Worm (Caenorhabditis elegans) whole organism, L4 larva: ENCODE data around the gene T23F11.11.

Experiments
- D1046.2 ChIP-seq: fragments of 200-800 bp; sonication (Bioruptor generic); IDR thresholded peaks from 2 replicates; pipeline ENCODE4 v1.3.6; 2022; ENCODE audit warnings: missing genetic modification characterization, missing compliant biosample characterization
- F37D6.2 ChIP-seq: sonication (generic microtip); optimal IDR thresholded peaks from 2 replicates; lab custom pipeline; 2016; ENCODE audit warnings: mild to moderate bottlenecking, missing genetic modification characterization, missing compliant biosample characterization
- F44E2.7 ChIP-seq: fragments of 200-800 bp; sonication (Bioruptor generic); IDR thresholded peaks from 2 replicates; pipeline ENCODE4 v2.1.2; 2022; ENCODE audit warnings: missing genetic modification characterization, missing compliant biosample characterization
- Y105C5A.15 ChIP-seq: fragments of 200-800 bp; sonication (Bioruptor generic); IDR thresholded peaks from 2 replicates; pipeline ENCODE4 v1.3.6; 2022; ENCODE audit warnings: missing genetic modification characterization, missing compliant biosample characterization
- Y75B8A.6 ChIP-seq: fragments of 200-800 bp; sonication (Bioruptor generic); IDR thresholded peaks from 2 replicates; pipeline ENCODE4 v1.3.6; 2022; ENCODE audit warnings: missing genetic modification reagents, missing genetic modification characterization, missing compliant biosample characterization
- ZK337.2 ChIP-seq: fragments of 200-800 bp; sonication (Bioruptor generic); IDR thresholded peaks from 2 replicates; pipeline ENCODE4 v1.3.6; 2022; ENCODE audit warnings: missing genetic modification reagents, missing genetic modification characterization, missing compliant biosample characterization
- aha-1 ChIP-seq: fragments of 150-350 bp; peaks from one replicate; lab custom pipeline; 2014; ENCODE audit warnings: missing biosample characterization, missing genetic modification characterization
- ceh-62 ChIP-seq: sonication (generic microtip); optimal IDR thresholded peaks from 2 replicates; lab custom pipeline; 2017; ENCODE audit warnings: missing biosample characterization, missing genetic modification characterization
- ceh-82 ChIP-seq: sonication (generic microtip); optimal IDR thresholded peaks from 2 replicates; lab custom pipeline; 2017; ENCODE audit warnings: missing biosample characterization, missing genetic modification characterization
- ces-1 ChIP-seq: fragments of 150-350 bp; sonication (generic microtip); optimal IDR thresholded peaks from 4 replicates; lab custom pipeline; 2014; ENCODE audit warnings: missing biosample characterization, missing genetic modification reagents, missing genetic modification characterization
- ctbp-1 ChIP-seq: fragments of 200-800 bp; sonication (Bioruptor generic); IDR thresholded peaks from 2 replicates; pipeline ENCODE4 v1.3.6; 2022; ENCODE audit warnings: missing genetic modification reagents, missing genetic modification characterization, missing compliant biosample characterization
- daf-19 ChIP-seq: fragments of 200-800 bp; sonication (Bioruptor generic); conservative IDR thresholded peaks from 2 replicates; pipeline ENCODE4 v1.3.6; 2022; ENCODE audit warnings: missing genetic modification characterization, missing compliant biosample characterization
- daf-8 ChIP-seq: fragments of 200-800 bp; sonication (Bioruptor generic); IDR thresholded peaks from 2 replicates; pipeline ENCODE4 v1.3.6; 2022; ENCODE audit warnings: missing genetic modification characterization, missing compliant biosample characterization
- dmd-6 ChIP-seq: fragments of 200-800 bp; sonication (Bioruptor generic); IDR thresholded peaks from 2 replicates; pipeline ENCODE4 v1.3.6; 2022; ENCODE audit warnings: missing genetic modification reagents, missing genetic modification characterization, missing compliant biosample characterization
- dmd-9 ChIP-seq: fragments of 200-800 bp; sonication (Bioruptor generic); IDR thresholded peaks from 2 replicates; pipeline ENCODE4 v1.3.6; 2022; ENCODE audit warnings: missing genetic modification reagents, missing genetic modification characterization, missing compliant biosample characterization
- dve-1 ChIP-seq: sonication (generic microtip); optimal IDR thresholded peaks from 2 replicates; lab custom pipeline; 2017; ENCODE audit warnings: antibody characterized with exemption, mild to moderate bottlenecking, missing genetic modification characterization, missing compliant biosample characterization; ENCODE audit not compliant: insufficient read depth
- hif-1 ChIP-seq, 2 experiments: sonication (generic microtip); optimal IDR thresholded peaks; 2 replicates each; lab custom pipeline; 2016 to 2017; ENCODE audit warnings: missing compliant biosample characterization in 2 of 2, missing genetic modification characterization in 2 of 2, missing genetic modification reagents in 2 of 2, missing genotype in 2 of 2, mild to moderate bottlenecking in 1 of 2
- hlh-11 ChIP-seq: fragments of 200-800 bp; sonication (Bioruptor generic); optimal IDR thresholded peaks from 2 replicates; lab custom pipeline; 2018; ENCODE audit warnings: mild to moderate bottlenecking, missing genetic modification characterization, missing compliant biosample characterization
- hlh-30 ChIP-seq: sonication (generic microtip); optimal IDR thresholded peaks from 2 replicates; lab custom pipeline; 2017; ENCODE audit warnings: antibody characterized with exemption, mild to moderate bottlenecking, missing genetic modification characterization, missing compliant biosample characterization; ENCODE audit not compliant: insufficient read depth
- lin-1 ChIP-seq: fragments of 200-800 bp; sonication (Bioruptor generic); IDR thresholded peaks from 2 replicates; pipeline ENCODE4 v1.3.6; 2022; ENCODE audit warnings: missing genetic modification reagents, missing genetic modification characterization, missing compliant biosample characterization
- lin-13 ChIP-seq: fragments of 150-350 bp; optimal IDR thresholded peaks from 2 replicates; lab custom pipeline; 2014; ENCODE audit warnings: missing biosample characterization, missing genetic modification reagents, missing genetic modification characterization
- lsy-2 ChIP-seq, 2 experiments: fragments of 150-350 bp in 1 of 2; sonication (generic microtip) in 1 of 2; optimal IDR thresholded peaks; 2 replicates each; lab custom pipeline; 2014 to 2017; ENCODE audit warnings: missing biosample characterization in 2 of 2, missing genetic modification characterization in 2 of 2
- mdt-29 ChIP-seq: fragments of 200-800 bp; sonication (Bioruptor generic); IDR thresholded peaks from 2 replicates; pipeline ENCODE4 v1.3.6; 2022; ENCODE audit warnings: missing genetic modification reagents, missing genetic modification characterization, missing compliant biosample characterization
- mep-1 ChIP-seq: fragments of 150-350 bp; sonication (generic microtip); optimal IDR thresholded peaks from 3 replicates; lab custom pipeline; 2014; ENCODE audit warnings: missing biosample characterization, missing genetic modification characterization
- mxl-2 ChIP-seq: fragments of 200-800 bp; sonication (Bioruptor generic); conservative IDR thresholded peaks from 2 replicates; pipeline ENCODE4 v1.3.6; 2022; ENCODE audit warnings: missing genetic modification reagents, missing genetic modification characterization, missing compliant biosample characterization
- mxl-3 ChIP-seq: fragments of 200-800 bp; sonication (Bioruptor generic); optimal IDR thresholded peaks from 2 replicates; lab custom pipeline; 2018; ENCODE audit warnings: mild to moderate bottlenecking, missing genetic modification characterization, missing compliant biosample characterization
- nhr-11 ChIP-seq: fragments of 150-350 bp; optimal IDR thresholded peaks from 2 replicates; lab custom pipeline; 2014; ENCODE audit warnings: missing biosample characterization, missing genetic modification characterization
- nhr-111 ChIP-seq: fragments of 200-800 bp; sonication (Bioruptor generic); optimal IDR thresholded peaks from 2 replicates; lab custom pipeline; 2018; ENCODE audit warnings: mild to moderate bottlenecking, missing genetic modification characterization, missing compliant biosample characterization
- nhr-25 ChIP-seq: sonication (generic microtip); optimal IDR thresholded peaks from 2 replicates; lab custom pipeline; 2017; ENCODE audit warnings: missing genetic modification characterization, mild to moderate bottlenecking, missing compliant biosample characterization, antibody characterized with exemption, moderate library complexity, borderline replicate concordance; ENCODE audit not compliant: insufficient read depth
- nhr-28 ChIP-seq: fragments of 150-350 bp; optimal IDR thresholded peaks from 2 replicates; lab custom pipeline; 2014; ENCODE audit warnings: missing biosample characterization, missing genetic modification characterization
- nhr-42 ChIP-seq: fragments of 200-800 bp; sonication (Bioruptor generic); IDR thresholded peaks from 2 replicates; pipeline ENCODE4 v1.3.6; 2022; ENCODE audit warnings: missing genetic modification characterization, missing compliant biosample characterization
- rbr-2 ChIP-seq: sonication (generic microtip); optimal IDR thresholded peaks from 2 replicates; lab custom pipeline; 2016; ENCODE audit warnings: missing genotype, missing genetic modification characterization, missing compliant biosample characterization
- skn-1 ChIP-seq: fragments of 150-350 bp; optimal IDR thresholded peaks from 2 replicates; lab custom pipeline; 2014; ENCODE audit warnings: missing biosample characterization, missing genetic modification characterization
- snpc-1.2 ChIP-seq: fragments of 200-800 bp; sonication (Bioruptor generic); IDR thresholded peaks from 2 replicates; pipeline ENCODE4 v1.3.6; 2022; ENCODE audit warnings: missing genetic modification reagents, missing genetic modification characterization, missing compliant biosample characterization
- unc-62 ChIP-seq, 3 experiments: fragments of 150-350 bp in 1 of 3; sonication (generic microtip); optimal IDR thresholded peaks in 2 of 3; peaks in 1 of 3; 1 replicate in 1 of 3; 2 replicates in 2 of 3; lab custom pipeline; 2014 to 2017; ENCODE audit warnings: missing biosample characterization in 3 of 3, missing genetic modification characterization in 3 of 3, missing genetic modification reagents in 3 of 3, missing genotype in 1 of 3
- zfp-3 ChIP-seq: fragments of 200-800 bp; sonication (Bioruptor generic); conservative IDR thresholded peaks from 2 replicates; pipeline ENCODE4 v1.3.6; 2022; ENCODE audit warnings: missing genetic modification reagents, missing genetic modification characterization, missing compliant biosample characterization
- zip-2 ChIP-seq: fragments of 150-350 bp; optimal IDR thresholded peaks from 2 replicates; lab custom pipeline; 2014; ENCODE audit warnings: missing biosample characterization, missing genetic modification characterization

T23F11.11 gene

DNA sequence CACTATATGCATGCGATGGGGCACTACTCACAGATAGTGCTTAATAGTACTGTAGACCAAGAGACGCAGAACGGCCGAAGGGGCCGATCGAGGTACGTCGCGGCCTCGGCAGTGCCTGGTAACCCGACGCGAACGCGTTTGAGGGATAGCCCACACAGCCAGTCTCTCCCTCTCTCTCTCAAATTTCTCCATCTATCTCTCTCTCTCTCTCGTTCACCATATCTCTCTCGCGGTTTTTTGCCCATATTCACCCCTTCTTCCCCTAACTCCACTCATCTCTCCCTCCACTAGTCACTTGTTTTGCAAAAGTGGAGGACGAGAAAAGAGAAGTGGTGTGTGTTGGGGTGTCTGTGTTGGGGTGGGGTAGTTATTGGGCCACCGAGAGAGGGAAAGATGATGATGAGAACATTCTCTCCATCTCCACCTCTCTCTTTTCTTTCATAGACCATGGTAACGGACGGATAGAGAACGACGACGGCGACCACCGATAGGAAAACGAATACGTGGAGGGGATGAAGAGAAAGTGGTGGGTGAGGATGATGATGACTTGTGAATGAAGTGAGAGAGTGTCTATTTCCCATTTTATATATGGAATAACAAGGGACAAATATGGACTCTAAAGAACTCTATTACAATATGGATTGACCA lies 4.5 kb downstream of the T23F11.11 start (continued):
- TF ChIP-seq nhr-25 (tag; lab: Kevin White, UChicago) (peak; percentile 66), nhr-42 (GFP tag; lab: Robert Waterston, UW) (no peak), Y105C5A.15 (no peak), ctbp-1 (GFP tag; lab: Robert Waterston, UW) (no peak), dve-1 (tag; lab: Kevin White, UChicago) (no peak), hlh-30 (peak; percentile 46), ces-1 (no peak), ceh-62 (tag; lab: Kevin White, UChicago) (no peak), nhr-28 (tag; lab: Kevin White, UChicago) (peak; percentile 39), zfp-3 (GFP tag; lab: Robert Waterston, UW) (no peak), mxl-2 (GFP tag; lab: Robert Waterston, UW) (no peak), lin-1 (GFP tag; lab: Robert Waterston, UW) (no peak), snpc-1.2 (GFP tag; lab: Robert Waterston, UW) (no peak), Y75B8A.6 (GFP tag; lab: Robert Waterston, UW) (no peak), hlh-11 (peak; percentile 59), F44E2.7 (GFP tag; lab: Robert Waterston, UW) (no peak), hif-1 (tag; optimal IDR thresholded peaks at IDR 0.05; lab: Kevin White, UChicago) (no peak)

DNA sequence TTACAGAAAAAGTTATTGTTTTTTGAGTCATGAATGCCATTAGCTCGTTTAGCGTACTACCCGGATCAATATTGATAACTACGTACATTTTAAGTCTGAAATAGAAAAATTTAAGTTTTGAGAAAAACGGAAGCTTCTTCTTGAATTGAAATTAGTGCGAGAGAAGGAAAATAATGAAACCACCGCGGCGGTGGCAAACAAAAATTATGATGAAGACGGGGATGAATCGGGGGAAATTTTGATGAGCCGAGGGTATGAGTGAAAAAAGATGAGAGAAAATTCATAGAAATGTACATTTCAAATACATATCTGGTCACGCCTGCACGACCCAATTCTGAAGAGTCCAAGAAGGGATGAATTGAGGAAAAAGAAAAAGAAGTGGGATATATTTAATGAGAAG lies 6.1 kb downstream of the T23F11.11 start, which contains the start of gene T23F11.4:
TSS of gene T23F11.4 (minus strand) at position 101 of the 400 bp plus-strand sequence.
- TF ChIP-seq hif-1 (tag; optimal IDR thresholded peaks at IDR 0.05; lab: Kevin White, UChicago) (no peak), aha-1 (peak; percentile 16), lsy-2 (tag; optimal IDR thresholded peaks at IDR 0.05; lab: Kevin White, UChicago) (no peak), dmd-6 (GFP tag; lab: Robert Waterston, UW) (no peak), mxl-3 (GFP tag; lab: Kevin White, UChicago) (no peak)
- TF ChIP-seq, all 104 proteins: peak for 1

DNA sequence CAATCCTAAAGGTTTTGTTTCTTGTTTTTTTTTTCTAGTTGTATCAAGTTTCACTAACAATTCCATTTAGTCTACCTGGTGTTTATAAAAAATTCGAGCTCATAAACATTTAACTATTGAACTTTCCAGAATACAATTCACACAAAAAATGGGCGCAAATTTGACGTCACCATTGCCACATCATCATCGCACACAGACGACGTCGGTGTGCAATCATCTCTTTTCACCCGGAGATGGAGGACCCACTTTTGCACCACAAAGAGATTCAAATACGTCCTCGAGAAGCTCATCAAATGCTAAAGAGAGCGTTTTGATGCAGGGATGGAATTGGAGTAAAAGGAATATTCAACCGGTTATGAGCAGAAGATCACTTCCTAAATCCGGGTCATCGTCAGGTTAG lies 12.0 kb downstream of the T23F11.11 start:
- no peak for TF ChIP-seq rbr-2 (tag; lab: Kevin White, UChicago)
- peak in 1 of 2 experiments; percentile 65 for TF ChIP-seq unc-62 (GFP tag; optimal IDR thresholded peaks at IDR 0.05 in 1 of 2; lab: Kevin White, UChicago)
- TF ChIP-seq unc-62 (tag; optimal IDR thresholded peaks at IDR 0.05; lab: Kevin White, UChicago) = no peak
- peak; percentile 98 for TF ChIP-seq aha-1
- TF ChIP-seq, all 104 proteins: peak for 2

ce11 chrIII:4658384-4658844 lies 13.0 kb downstream of the T23F11.11 start, which contains the start of gene cdka-1:
Gene cdka-1, plus strand, starts transcription at chrIII:4658794.
- no peak for TF ChIP-seq lin-13 (GFP tag; lab: Kevin White, UChicago)
- no peak for TF ChIP-seq ZK337.2 (GFP tag; lab: Robert Waterston, UW)
- TF ChIP-seq dmd-9 = no peak
- TF ChIP-seq daf-19 (GFP tag; lab: Robert Waterston, UW) = no peak
- no peak for TF ChIP-seq daf-8 (GFP tag; lab: Robert Waterston, UW)
- no peak for TF ChIP-seq mxl-3 (GFP tag; lab: Kevin White, UChicago)
- no peak for TF ChIP-seq nhr-111 (GFP tag; lab: Kevin White, UChicago)
- TF ChIP-seq rbr-2 (tag; lab: Kevin White, UChicago) = peak; percentile 12
- peak; percentile 13 for TF ChIP-seq F37D6.2 (tag; lab: Kevin White, UChicago)
- TF ChIP-seq nhr-42 (GFP tag; lab: Robert Waterston, UW) = no peak
- TF ChIP-seq D1046.2 = no peak
- TF ChIP-seq mdt-29 = no peak
- no peak for TF ChIP-seq snpc-1.2 (GFP tag; lab: Robert Waterston, UW)
- TF ChIP-seq ceh-82 (tag; lab: Kevin White, UChicago) = no peak
- peak in 1 of 2 experiments; percentile 35 for TF ChIP-seq lsy-2 (tag; optimal IDR thresholded peaks at IDR 0.05; lab: Kevin White, UChicago)
- peak; percentile 9 for TF ChIP-seq hlh-30
- TF ChIP-seq Y105C5A.15 = no peak
- TF ChIP-seq nhr-11 (tag; lab: Kevin White, UChicago) = no peak
- TF ChIP-seq skn-1 = no peak
- no peak for TF ChIP-seq zip-2 (tag; lab: Kevin White, UChicago)
- TF ChIP-seq ctbp-1 (GFP tag; lab: Robert Waterston, UW) = 0 out of 2 replicates have a peak, but pooled peaks have one; percentile 31
- TF ChIP-seq ces-1 = peak; percentile 81
- TF ChIP-seq mep-1 (tag; lab: Kevin White, UChicago) = peak; percentile 15
